Worm (Caenorhabditis elegans) whole organism, late embryonic: Measurements from ENCODE around the gene nhr-7.

Experiments
- ama-1 ChIP-seq: fragments of 150-350 bp; optimal IDR thresholded peaks from 2 replicates; lab custom pipeline; 2014
- ceh-34 ChIP-seq: sonication (generic microtip); optimal IDR thresholded peaks from 2 replicates; lab custom pipeline; 2016; ENCODE audit warnings: mild to moderate bottlenecking, missing genetic modification characterization, missing compliant biosample characterization
- ets-4 ChIP-seq: sonication (generic microtip); optimal IDR thresholded peaks from 2 replicates; lab custom pipeline; 2016; ENCODE audit warnings: missing genetic modification characterization, missing compliant biosample characterization
- hlh-13 ChIP-seq: fragments of 200-800 bp; sonication (Bioruptor generic); optimal IDR thresholded peaks from 2 replicates; lab custom pipeline; 2018; ENCODE audit warnings: mild to moderate bottlenecking, missing genetic modification characterization, missing compliant biosample characterization
- pqm-1 ChIP-seq: sonication (generic microtip); optimal IDR thresholded peaks from 2 replicates; lab custom pipeline; 2016; ENCODE audit warnings: missing genetic modification characterization, missing compliant biosample characterization
- sdc-2 ChIP-seq: sonication (generic microtip); optimal IDR thresholded peaks from 2 replicates; lab custom pipeline; 2016; ENCODE audit warnings: missing genotype, missing genetic modification characterization, missing compliant biosample characterization

ce11 chrIV:11285239-11285638 lies 14.1 kb upstream of the nhr-7 start:
- TF ChIP-seq pqm-1 (tag; lab: Kevin White, UChicago) (no peak), ets-4 (tag; lab: Kevin White, UChicago) (no peak), ama-1 (lab: Kevin White, UChicago) (no peak), sdc-2 (tag; lab: Kevin White, UChicago) (no peak), hlh-13 (GFP tag; lab: Kevin White, UChicago) (no peak), ceh-34 (tag; lab: Kevin White, UChicago) (no peak)
